Worm (Caenorhabditis elegans): ENCODE results near the gene lin-46.

Gene lin-46

DNA sequence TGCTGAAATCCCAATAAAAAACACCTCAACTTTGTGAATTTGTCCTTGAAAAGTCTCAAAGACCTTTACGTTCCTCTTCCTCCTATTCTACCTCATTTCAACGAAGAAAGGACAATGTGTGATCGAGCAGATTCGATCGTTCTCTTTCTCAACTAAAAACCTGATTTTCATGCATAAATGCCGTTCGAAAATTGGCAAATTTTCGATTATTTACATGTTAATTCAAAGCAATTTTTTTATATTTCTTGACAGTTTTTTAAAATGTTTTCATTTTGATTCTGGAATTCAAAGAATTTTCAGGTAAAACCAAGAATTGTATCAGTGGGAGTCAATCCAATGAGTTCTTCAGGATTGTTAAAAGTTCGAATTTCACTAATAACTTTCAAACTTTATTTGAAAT, at the start of gene lin-46:
lin-46 (plus strand) TSS at position 301 of the 400 bp plus-strand sequence.
- TF ChIP-seq mxl-2 (GFP tag; conservative IDR thresholded peaks at IDR 0.05) (no peak), lin-39 (tag; optimal IDR thresholded peaks at IDR 0.05) (no peak), spr-1 (tag; optimal IDR thresholded peaks at IDR 0.05) (no peak), skn-1 (tag; optimal IDR thresholded peaks at IDR 0.05) (no peak), jun-1 (tag; optimal IDR thresholded peaks at IDR 0.05) (no peak), sdz-12 (GFP tag; optimal IDR thresholded peaks at IDR 0.05) (no peak), mdt-29 (GFP tag; IDR thresholded peaks at IDR 0.05) (no peak), dve-1 (tag; optimal IDR thresholded peaks at IDR 0.05; ENCODE audit: insufficient read depth) (no peak)

DNA sequence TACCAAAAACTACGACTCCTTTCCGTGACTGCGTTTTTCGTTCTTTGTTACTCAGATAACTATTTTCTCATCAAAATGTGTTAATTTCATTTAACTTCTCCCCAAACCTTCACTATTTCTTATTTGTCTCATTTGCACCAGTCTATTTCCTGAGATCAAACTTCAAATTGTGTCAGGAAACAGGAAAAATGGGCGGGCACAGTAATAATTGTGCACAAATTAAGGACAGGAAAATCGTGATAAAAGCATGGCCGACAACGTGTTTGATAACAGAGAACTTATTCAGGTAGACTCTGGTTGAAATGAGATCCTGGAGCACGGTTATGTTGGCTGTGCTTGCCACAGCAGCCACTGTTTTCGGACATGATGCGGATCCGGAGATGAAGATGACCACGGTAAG, 49.0 kb upstream of the lin-46 start, which contains the start of gene lipl-1:
lipl-1 (plus strand) TSS at position 282 of the 400 bp plus-strand sequence.
- TF ChIP-seq dmd-6 (GFP tag; IDR thresholded peaks at IDR 0.05) = peak; percentile 67
- no peak for TF ChIP-seq daf-16 (GFP tag; optimal IDR thresholded peaks at IDR 0.05)
- peak; percentile 14 for TF ChIP-seq daf-16 (tag; optimal IDR thresholded peaks at IDR 0.05)
- TF ChIP-seq T26A8.4 (GFP tag; IDR thresholded peaks at IDR 0.05) = no peak
- no peak for TF ChIP-seq pha-4 (GFP tag; IDR thresholded peaks at IDR 0.05)
- TF ChIP-seq pha-4 (tag; optimal IDR thresholded peaks at IDR 0.05) = no peak
- no peak for TF ChIP-seq dpl-1 (GFP tag; optimal IDR thresholded peaks at IDR 0.05)
- TF ChIP-seq aly-2 (tag; optimal IDR thresholded peaks at IDR 0.05) = no peak
- no peak for TF ChIP-seq lin-15B (tag; optimal IDR thresholded peaks at IDR 0.05)
- peak; percentile 54 for TF ChIP-seq mxl-3 (GFP tag; optimal IDR thresholded peaks at IDR 0.05)
- TF ChIP-seq nhr-28 (tag; optimal IDR thresholded peaks at IDR 0.05) = peak; percentile 58
- TF ChIP-seq F10B5.3 (tag; optimal IDR thresholded peaks at IDR 0.05) = no peak

- TF ChIP-seq jun-1 (tag; optimal IDR thresholded peaks at IDR 0.05) (no peak), ztf-7 (tag; optimal IDR thresholded peaks at IDR 0.05) (peak; percentile 31), nhr-10 (tag; optimal IDR thresholded peaks at IDR 0.05) (no peak), mxl-3 (GFP tag; optimal IDR thresholded peaks at IDR 0.05) (peak; percentile 37), tag-97 (GFP tag; IDR thresholded peaks at IDR 0.05) (no peak), unc-62 (GFP tag; optimal IDR thresholded peaks at IDR 0.05 in 1 of 2) (peak in 1 of 2 experiments; percentile 63), unc-62 (tag; optimal IDR thresholded peaks at IDR 0.05) (no peak), dve-1 (tag; optimal IDR thresholded peaks at IDR 0.05; ENCODE audit: insufficient read depth) (peak; percentile 61), gei-8 (GFP tag; optimal IDR thresholded peaks at IDR 0.05) (no peak), egl-27 (tag; optimal IDR thresholded peaks at IDR 0.05) (no peak), zfp-2 (tag; optimal IDR thresholded peaks at IDR 0.05) (no peak), lin-38 (GFP tag; IDR thresholded peaks at IDR 0.05) (no peak), aly-2 (tag; optimal IDR thresholded peaks at IDR 0.05) (no peak), nhr-28 (tag; optimal IDR thresholded peaks at IDR 0.05) (peak; percentile 87), pha-4 (GFP tag; IDR thresholded peaks at IDR 0.05) (no peak), pha-4 (tag; optimal IDR thresholded peaks at IDR 0.05) (no peak), nhr-6 (tag; optimal IDR thresholded peaks at IDR 0.05) (peak; percentile 48), daf-12 (tag; optimal IDR thresholded peaks at IDR 0.05) (no peak), lin-39 (tag; optimal IDR thresholded peaks at IDR 0.05) (no peak), daf-16 (GFP tag; optimal IDR thresholded peaks at IDR 0.05) (no peak), daf-16 (tag; optimal IDR thresholded peaks at IDR 0.05) (peak; percentile 68), ceh-82 (tag; optimal IDR thresholded peaks at IDR 0.05) (no peak), egl-43 (GFP tag; IDR thresholded peaks at IDR 0.05) (no peak), lsy-2 (tag; optimal IDR thresholded peaks at IDR 0.05) (no peak), spr-3 (GFP tag; optimal IDR thresholded peaks at IDR 0.05) (no peak), dmd-9 (GFP tag; IDR thresholded peaks at IDR 0.05) (no peak), nhr-77 (tag; optimal IDR thresholded peaks at IDR 0.05) (peak; percentile 25), lin-1 (GFP tag; IDR thresholded peaks at IDR 0.05) (no peak), hlh-11 (tag; optimal IDR thresholded peaks at IDR 0.05) (peak; percentile 76), hlh-30 (tag; optimal IDR thresholded peaks at IDR 0.05; ENCODE audit: insufficient read depth) (peak; percentile 54), pqm-1 (tag; optimal IDR thresholded peaks at IDR 0.05) (peak; percentile 76), php-3 (GFP tag; IDR thresholded peaks at IDR 0.05) (peak; percentile 52; the same call in 1 of the 2 replicates), dmd-6 (GFP tag; IDR thresholded peaks at IDR 0.05) (peak; percentile 88)
These were observed 47.0 kb upstream of the lin-46 start for ce11 chrV:12921680-12922079.
